Fruit fly (Drosophila melanogaster): ENCODE results near the gene CG4822.
A peak's percentile ranks its signal among the peaks of the same experiment; 100 is the strongest.

CG4822 gene

dm6 chr2L:128977-129941, 7.7 kb upstream of the CG4822 start (continued):
- no peak for TF ChIP-seq CG17912 (GFP tag; optimal IDR thresholded peaks at IDR 0.05)
- no peak for TF ChIP-seq CG8089 (GFP tag; optimal IDR thresholded peaks at IDR 0.05)
- TF ChIP-seq Hand (GFP tag; optimal IDR thresholded peaks at IDR 0.05), result peak; percentile 33
- peak; percentile 59 for TF ChIP-seq sug (tag; optimal IDR thresholded peaks at IDR 0.05)
- no peak for TF ChIP-seq CG8388 (GFP tag; optimal IDR thresholded peaks at IDR 0.05)
- no peak for TF ChIP-seq eyg (GFP tag; optimal IDR thresholded peaks at IDR 0.05)
- TF ChIP-seq esg (GFP tag; conservative IDR thresholded peaks at IDR 0.05), result no peak
- TF ChIP-seq Side (GFP tag; optimal IDR thresholded peaks at IDR 0.05), result peak; percentile 46
- TF ChIP-seq CG17186 (GFP tag; optimal IDR thresholded peaks at IDR 0.05), result no peak
- TF ChIP-seq Ptx1 (GFP tag; IDR thresholded peaks at IDR 0.05), result no peak
- TF ChIP-seq CG14441 (GFP tag; IDR thresholded peaks at IDR 0.05), result no peak; the same call in 1 of the 2 replicates
- peak; percentile 83 for TF ChIP-seq CG2199 (GFP tag; IDR thresholded peaks at IDR 0.05)
- TF ChIP-seq CG17361 (GFP tag; IDR thresholded peaks at IDR 0.05), result no peak
- TF ChIP-seq CG13123 (GFP tag; optimal IDR thresholded peaks at IDR 0.05), result no peak
- peak; percentile 23; the same call in 1 of the 2 replicates for TF ChIP-seq E2f2 (GFP tag; IDR thresholded peaks at IDR 0.05)
- no peak for TF ChIP-seq CG10462 (GFP tag; optimal IDR thresholded peaks at IDR 0.05)
- no peak for TF ChIP-seq H2.0 (GFP tag; IDR thresholded peaks at IDR 0.05)
- TF ChIP-seq br (optimal IDR thresholded peaks at IDR 0.05), result no peak
- no peak for TF ChIP-seq p53 (GFP tag; optimal IDR thresholded peaks at IDR 0.05)
- TF ChIP-seq fd102C (GFP tag; optimal IDR thresholded peaks at IDR 0.05), result no peak
- peak; percentile 11 for TF ChIP-seq CG33213 (GFP tag; optimal IDR thresholded peaks at IDR 0.05)
- peak; percentile 70 for TF ChIP-seq pros (GFP tag; optimal IDR thresholded peaks at IDR 0.05)
- TF ChIP-seq Ada2b (GFP tag; IDR thresholded peaks at IDR 0.05), result no peak
- TF ChIP-seq CG7745 (tag; optimal IDR thresholded peaks at IDR 0.05), result no peak
- TF ChIP-seq peb (GFP tag; IDR thresholded peaks at IDR 0.05), result no peak
- peak; percentile 8 for TF ChIP-seq CTCF (GFP tag; optimal IDR thresholded peaks at IDR 0.05)
- no peak for TF ChIP-seq sim (GFP tag; IDR thresholded peaks at IDR 0.05)
- no peak for TF ChIP-seq knrl (GFP tag; IDR thresholded peaks at IDR 0.05; ENCODE audit: partially characterized antibody)
- TF ChIP-seq CG1233 (GFP tag; optimal IDR thresholded peaks at IDR 0.05), result no peak
- TF ChIP-seq nom (GFP tag; optimal IDR thresholded peaks at IDR 0.05), result peak; percentile 80
- TF ChIP-seq ERR (GFP tag; optimal IDR thresholded peaks at IDR 0.05), result peak; percentile 17
- TF ChIP-seq pfk (GFP tag; optimal IDR thresholded peaks at IDR 0.05), result peak; percentile 57
- no peak for TF ChIP-seq cad (GFP tag; optimal IDR thresholded peaks at IDR 0.05)
- TF ChIP-seq CG34376 (GFP tag; optimal IDR thresholded peaks at IDR 0.05), result peak; percentile 87
- TF ChIP-seq CG10959 (GFP tag; IDR thresholded peaks at IDR 0.05), result no peak
- TF ChIP-seq CG4617 (GFP tag; optimal IDR thresholded peaks at IDR 0.05; ENCODE audit: borderline replicate concordance), result no peak
- peak; percentile 30 for TF ChIP-seq Asciz (GFP tag; optimal IDR thresholded peaks at IDR 0.05)
- TF ChIP-seq Lim3 (GFP tag; IDR thresholded peaks at IDR 0.05), result no peak
- peak in 1 of 2 experiments; percentile 99 for TF ChIP-seq Hr78 (GFP tag; optimal IDR thresholded peaks at IDR 0.05)
- TF ChIP-seq CG17385 (GFP tag; optimal IDR thresholded peaks at IDR 0.05), result peak; percentile 60
- TF ChIP-seq gt (GFP tag; IDR thresholded peaks at IDR 0.05), result no peak
- TF ChIP-seq fd64A (GFP tag; optimal IDR thresholded peaks at IDR 0.05), result no peak
- no peak for TF ChIP-seq CG30020 (tag; optimal IDR thresholded peaks at IDR 0.05)
- TF ChIP-seq Tbp (GFP tag; optimal IDR thresholded peaks at IDR 0.05), result no peak
- peak; percentile 54; the same call in 1 of the 2 replicates for TF ChIP-seq sob (GFP tag; IDR thresholded peaks at IDR 0.05)
- TF ChIP-seq CG14860 (GFP tag; IDR thresholded peaks at IDR 0.05; ENCODE audit: partially characterized antibody), result peak; percentile 33; the same call in 1 of the 3 replicates
- TF ChIP-seq CG42726 (GFP tag; IDR thresholded peaks at IDR 0.05; ENCODE audit: partially characterized antibody), result peak; percentile 67; the same call in 1 of the 2 replicates
- no peak for TF ChIP-seq chn (GFP tag; optimal IDR thresholded peaks at IDR 0.05)
- 0 out of 2 replicates have a peak, but pooled peaks have one; percentile 8 for TF ChIP-seq Taf1 (GFP tag; IDR thresholded peaks at IDR 0.05)
- no peak for TF ChIP-seq CG4282 (GFP tag; optimal IDR thresholded peaks at IDR 0.05)

Data from whole organism, embryonic.